Fruit fly (Drosophila melanogaster): ENCODE data around the gene CG12531.

CG12531 gene

dm6 chrX:19748565-19748964 is 29.8 kb downstream of the CG12531 start (continued):
- TF ChIP-seq CG8944 (GFP tag; optimal IDR thresholded peaks at IDR 0.05), result no peak
- TF ChIP-seq mirr (GFP tag; optimal IDR thresholded peaks at IDR 0.05), result no peak
- no peak for TF ChIP-seq zf30C (GFP tag; optimal IDR thresholded peaks at IDR 0.05)
- no peak for TF ChIP-seq CG7963 (GFP tag; IDR thresholded peaks at IDR 0.05; ENCODE audit: partially characterized antibody)
- no peak for TF ChIP-seq CG6689 (GFP tag; IDR thresholded peaks at IDR 0.05)
- TF ChIP-seq CG13123 (GFP tag; optimal IDR thresholded peaks at IDR 0.05), result no peak
- TF ChIP-seq grau (tag; optimal IDR thresholded peaks at IDR 0.05), result peak; percentile 22
- peak; percentile 86 for TF ChIP-seq Ets65A (GFP tag)
- no peak for TF ChIP-seq CG1602 (GFP tag; optimal IDR thresholded peaks at IDR 0.05)
- no peak for TF ChIP-seq B-H2 (GFP tag; optimal IDR thresholded peaks at IDR 0.05)
- no peak for TF ChIP-seq Kr (GFP tag; optimal IDR thresholded peaks at IDR 0.05)
- TF ChIP-seq Sin3A (optimal IDR thresholded peaks at IDR 0.05), result peak; percentile 92
- no peak for TF ChIP-seq fd3F (GFP tag; optimal IDR thresholded peaks at IDR 0.05)
- no peak for TF ChIP-seq Oaz (GFP tag; IDR thresholded peaks at IDR 0.05)
- TF ChIP-seq CG17829 (tag; optimal IDR thresholded peaks at IDR 0.05), result peak; percentile 11
- no peak for TF ChIP-seq wek (GFP tag; optimal IDR thresholded peaks at IDR 0.05)
- peak; percentile 5 for TF ChIP-seq shn (GFP tag; optimal IDR thresholded peaks at IDR 0.05)
- TF ChIP-seq CG2116 (GFP tag; optimal IDR thresholded peaks at IDR 0.05), result peak; percentile 87
- peak in 1 of 2 experiments; percentile 59 for TF ChIP-seq crp (GFP tag; optimal IDR thresholded peaks at IDR 0.05)
- no peak for TF ChIP-seq lola (GFP tag; optimal IDR thresholded peaks at IDR 0.05)
- peak; percentile 46 for TF ChIP-seq CG34376 (GFP tag; optimal IDR thresholded peaks at IDR 0.05)
- no peak for TF ChIP-seq slou (GFP tag; optimal IDR thresholded peaks at IDR 0.05)
- TF ChIP-seq nmo (GFP tag; optimal IDR thresholded peaks at IDR 0.05), result peak; percentile 37
- no peak for TF ChIP-seq CG15269 (tag; optimal IDR thresholded peaks at IDR 0.05)
- no peak for TF ChIP-seq slp2 (GFP tag; optimal IDR thresholded peaks at IDR 0.05)
- TF ChIP-seq CG10462 (GFP tag; optimal IDR thresholded peaks at IDR 0.05), result no peak
- no peak for TF ChIP-seq wdn (GFP tag; IDR thresholded peaks at IDR 0.05)
- TF ChIP-seq Fer1 (GFP tag; optimal IDR thresholded peaks at IDR 0.05), result no peak
- TF ChIP-seq ind (GFP tag; optimal IDR thresholded peaks at IDR 0.05), result peak; percentile 6
- TF ChIP-seq ssp (GFP tag; IDR thresholded peaks at IDR 0.05), result no peak
- TF ChIP-seq CG18262 (tag; optimal IDR thresholded peaks at IDR 0.05), result no peak
- TF ChIP-seq CG15073 (GFP tag; optimal IDR thresholded peaks at IDR 0.05), result no peak
- 0 out of 3 replicates have a peak, but pooled peaks have one; percentile 15 for TF ChIP-seq dysf (GFP tag; IDR thresholded peaks at IDR 0.05)
- no peak for TF ChIP-seq scrt (GFP tag; optimal IDR thresholded peaks at IDR 0.05)
- no peak for TF ChIP-seq ap (GFP tag; IDR thresholded peaks at IDR 0.05)
- TF ChIP-seq Hsf (GFP tag; optimal IDR thresholded peaks at IDR 0.05), result no peak
- no peak for TF ChIP-seq CG18764 (GFP tag; optimal IDR thresholded peaks at IDR 0.05)
- TF ChIP-seq CG31441 (GFP tag; IDR thresholded peaks at IDR 0.05), result no peak
- no peak for TF ChIP-seq Blimp-1 (GFP tag; optimal IDR thresholded peaks at IDR 0.05)
- TF ChIP-seq CG8281 (tag; optimal IDR thresholded peaks at IDR 0.05), result no peak
- TF ChIP-seq CkIIα-i1 (GFP tag; IDR thresholded peaks at IDR 0.05), result no peak
- TF ChIP-seq sc (optimal IDR thresholded peaks at IDR 0.05), result no peak
- no peak for TF ChIP-seq sc (GFP tag; optimal IDR thresholded peaks at IDR 0.05)
- TF ChIP-seq dimm (GFP tag; IDR thresholded peaks at IDR 0.05), result no peak
- TF ChIP-seq fu2 (GFP tag; optimal IDR thresholded peaks at IDR 0.05), result no peak
- TF ChIP-seq CG4404 (GFP tag; IDR thresholded peaks at IDR 0.05), result no peak
- no peak for TF ChIP-seq MESR4 (GFP tag; optimal IDR thresholded peaks at IDR 0.05)
- no peak for TF ChIP-seq CG2129 (GFP tag; IDR thresholded peaks at IDR 0.05; ENCODE audit: partially characterized antibody)
- TF ChIP-seq tna (GFP tag; IDR thresholded peaks at IDR 0.05; ENCODE audit: partially characterized antibody), result no peak
- no peak for TF ChIP-seq CG7271 (tag; optimal IDR thresholded peaks at IDR 0.05)
- no peak for TF ChIP-seq CG10543 (GFP tag; optimal IDR thresholded peaks at IDR 0.05)
- no peak for TF ChIP-seq CG16863 (GFP tag; optimal IDR thresholded peaks at IDR 0.05)
